Worm (Caenorhabditis elegans) whole organism, L3 larva: ENCODE measurements around the gene EGAP5.1.

Source experiments
- elt-1 ChIP-seq: fragments of 150-350 bp; optimal IDR thresholded peaks from 2 replicates; lab custom pipeline; 2014; ENCODE audit warnings: missing biosample characterization, missing genetic modification characterization
- fos-1 ChIP-seq: fragments of 150-350 bp; optimal IDR thresholded peaks from 2 replicates; lab custom pipeline; 2014; ENCODE audit warnings: missing biosample characterization, missing genetic modification characterization
- nhr-67 ChIP-seq: fragments of 150-350 bp; optimal IDR thresholded peaks from 2 replicates; lab custom pipeline; 2014; ENCODE audit warnings: missing biosample characterization, missing genetic modification characterization
- snpc-4 ChIP-seq: fragments of 150-350 bp; optimal IDR thresholded peaks from 2 replicates; lab custom pipeline; 2014; ENCODE audit warnings: missing biosample characterization, missing genetic modification characterization
- tbx-2 ChIP-seq: sonication (generic microtip); optimal IDR thresholded peaks from 2 replicates; lab custom pipeline; 2016; ENCODE audit warnings: mild to moderate bottlenecking, missing genetic modification characterization, missing compliant biosample characterization
- zag-1 ChIP-seq: fragments of 150-350 bp; optimal IDR thresholded peaks from 2 replicates; lab custom pipeline; 2014; ENCODE audit warnings: missing biosample characterization, missing genetic modification characterization
- ztf-11 ChIP-seq: fragments of 150-350 bp; optimal IDR thresholded peaks from 2 replicates; lab custom pipeline; 2014; ENCODE audit warnings: missing biosample characterization, missing genetic modification characterization
- ztf-4 ChIP-seq: fragments of 150-350 bp; optimal IDR thresholded peaks from 2 replicates; lab custom pipeline; 2014; ENCODE audit warnings: missing biosample characterization, missing genetic modification characterization

DNA sequence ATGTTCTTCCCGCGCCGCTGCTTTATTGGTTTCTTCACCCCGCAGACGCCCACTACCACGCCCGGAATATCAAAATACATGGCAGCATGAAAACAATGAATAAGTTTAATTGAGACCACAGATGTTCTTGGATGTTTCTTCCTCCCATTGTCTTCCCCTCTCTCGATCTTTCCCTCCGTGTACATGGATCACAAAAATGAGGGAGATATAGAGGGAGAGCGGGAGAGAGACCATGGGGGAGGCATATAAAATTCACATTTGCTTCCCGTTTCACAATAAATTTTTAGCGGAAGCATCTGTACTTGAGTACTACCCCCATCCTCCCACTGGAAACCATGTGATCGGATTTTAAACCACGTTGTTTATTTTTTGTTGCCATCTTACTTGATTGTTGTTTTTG is 30.5 kb downstream of the EGAP5.1 start:
- no peak for TF ChIP-seq nhr-67 (tag; lab: Kevin White, UChicago)
- no peak for TF ChIP-seq snpc-4 (tag; lab: Kevin White, UChicago)
- no peak for TF ChIP-seq ztf-11 (tag; lab: Kevin White, UChicago)
- no peak for TF ChIP-seq tbx-2
- no peak for TF ChIP-seq fos-1 (tag; lab: Kevin White, UChicago)
- no peak for TF ChIP-seq zag-1 (tag; lab: Kevin White, UChicago)
- no peak for TF ChIP-seq ztf-4 (tag; lab: Kevin White, UChicago)
- TF ChIP-seq elt-1 (tag; lab: Kevin White, UChicago): no peak
